Fruit fly (Drosophila melanogaster) whole organism, prepupa: ENCODE data around the gene corto.
A peak's percentile ranks its signal among the peaks of the same experiment; 100 is the strongest.

ENCODE experiments used
- CG16779 ChIP-seq: fragments of 200-800 bp; sonication (Bioruptor generic); optimal IDR thresholded peaks from 3 replicates; lab custom pipeline; 2017; ENCODE audit warnings: missing biosample characterization, mild to moderate bottlenecking, missing genetic modification characterization
- CG3032 ChIP-seq: fragments of 200-800 bp; optimal IDR thresholded peaks from 2 replicates; lab custom pipeline; 2019; ENCODE audit warnings: missing biosample characterization, mild to moderate bottlenecking, missing genetic modification characterization, moderate library complexity
- CG34406 ChIP-seq: fragments of 200-800 bp; sonication (Bioruptor generic); optimal IDR thresholded peaks from 3 replicates; lab custom pipeline; 2016; ENCODE audit warnings: missing biosample characterization, missing genetic modification characterization
- CG9139 ChIP-seq: fragments of 200-800 bp; sonication (Bioruptor generic); optimal IDR thresholded peaks from 3 replicates; lab custom pipeline; 2017; ENCODE audit warnings: missing biosample characterization, mild to moderate bottlenecking, missing genetic modification characterization
- Eip78C ChIP-seq: fragments of 200-800 bp; sonication (Bioruptor generic); peaks from one replicate; lab custom pipeline; 2016; ENCODE audit warnings: missing biosample characterization, missing genetic modification characterization
- Ets21C ChIP-seq: fragments of 200-800 bp; sonication (Bioruptor generic); optimal IDR thresholded peaks from 3 replicates; lab custom pipeline; 2016; ENCODE audit warnings: missing biosample characterization, missing genetic modification characterization
- Ets96B ChIP-seq: fragments of 200-800 bp; optimal IDR thresholded peaks from 2 replicates; lab custom pipeline; 2019; ENCODE audit warnings: missing biosample characterization, mild to moderate bottlenecking, missing genetic modification characterization, moderate library complexity
- Gug ChIP-seq: fragments of 200-800 bp; sonication (Bioruptor generic); IDR thresholded peaks from 2 replicates; pipeline ENCODE4 v1.3.6; 2022; ENCODE audit warnings: missing biosample characterization, missing genetic modification characterization
- OdsH ChIP-seq: fragments of 200-800 bp; sonication (Bioruptor generic); optimal IDR thresholded peaks from 3 replicates; lab custom pipeline; 2016; ENCODE audit warnings: missing biosample characterization, missing genetic modification characterization
- Sox102F ChIP-seq: fragments of 200-800 bp; sonication (Bioruptor generic); optimal IDR thresholded peaks from 2 replicates; lab custom pipeline; 2016; ENCODE audit warnings: missing biosample characterization, mild to moderate bottlenecking, missing genetic modification characterization
- spab ChIP-seq: fragments of 200-800 bp; sonication (Bioruptor generic); optimal IDR thresholded peaks from 2 replicates; lab custom pipeline; 2017; ENCODE audit warnings: missing biosample characterization, mild to moderate bottlenecking, missing genetic modification characterization, missing genetic modification reagents

dm6 chr3R:5126884-5127283, 40.0 kb upstream of the corto start:
- TF ChIP-seq Ets21C (peak; percentile 35), CG34406 (GFP tag; lab: Kevin White, UChicago) (no peak), spab (GFP tag; lab: Kevin White, UChicago) (no peak), CG3032 (tag; lab: Kevin White, UChicago) (peak; percentile 24), Eip78C (GFP tag; lab: Kevin White, UChicago) (no peak), Gug (GFP tag; lab: Robert Waterston, UW) (no peak), OdsH (GFP tag; lab: Kevin White, UChicago) (peak; percentile 44), Ets96B (tag; lab: Kevin White, UChicago) (no peak), Sox102F (GFP tag; lab: Kevin White, UChicago) (no peak), CG16779 (tag; lab: Kevin White, UChicago) (no peak), CG9139 (GFP tag; lab: Kevin White, UChicago) (no peak)
